Worm (Caenorhabditis elegans) whole organism, L1 larva: Measurements from ENCODE around the gene hlh-19.

Experiments used
- F16B12.6 ChIP-seq: fragments of 150-350 bp; optimal IDR thresholded peaks from 2 replicates; lab custom pipeline; 2014; ENCODE audit warnings: missing biosample characterization, missing genetic modification characterization
- Y116A8C.19 ChIP-seq: sonication (generic microtip); optimal IDR thresholded peaks from 2 replicates; lab custom pipeline; 2016; ENCODE audit warnings: missing compliant biosample characterization, missing genetic modification characterization, borderline replicate concordance
- aha-1 ChIP-seq: fragments of 150-350 bp; optimal IDR thresholded peaks from 2 replicates; lab custom pipeline; 2014; ENCODE audit warnings: missing biosample characterization, missing genetic modification characterization
- blmp-1 ChIP-seq: fragments of 150-350 bp; optimal IDR thresholded peaks from 2 replicates; lab custom pipeline; 2014; ENCODE audit warnings: missing biosample characterization, missing genetic modification characterization
- ceh-63 ChIP-seq: fragments of 200-800 bp; sonication (Bioruptor generic); optimal IDR thresholded peaks from 2 replicates; lab custom pipeline; 2018; ENCODE audit warnings: mild to moderate bottlenecking, missing genetic modification characterization, missing compliant biosample characterization
- ceh-82 ChIP-seq, 3 experiments: fragments of 150-350 bp in 1 of 3; sonication (generic microtip) in 2 of 3; optimal IDR thresholded peaks; 2 replicates each; lab custom pipeline; 2014 to 2017; ENCODE audit warnings: missing biosample characterization in 3 of 3, missing genetic modification characterization in 3 of 3
- ceh-90 ChIP-seq: sonication (generic microtip); optimal IDR thresholded peaks from 2 replicates; lab custom pipeline; 2016; ENCODE audit warnings: missing genetic modification characterization, missing compliant biosample characterization
- ces-1 ChIP-seq: fragments of 150-350 bp; optimal IDR thresholded peaks from 2 replicates; lab custom pipeline; 2014; ENCODE audit warnings: missing biosample characterization, missing genetic modification reagents, missing genetic modification characterization
- dpl-1 ChIP-seq, 3 experiments: fragments of 150-350 bp in 2 of 3; sonication (generic microtip) in 1 of 3; optimal IDR thresholded peaks; 2 replicates each; lab custom pipeline; 2014 to 2017; ENCODE audit warnings: missing biosample characterization in 3 of 3, missing genetic modification characterization in 3 of 3, missing genetic modification reagents in 3 of 3
- dsc-1 ChIP-seq: sonication (generic microtip); optimal IDR thresholded peaks from 2 replicates; lab custom pipeline; 2016; ENCODE audit warnings: mild to moderate bottlenecking, missing genetic modification characterization, missing compliant biosample characterization
- efl-1 ChIP-seq, 4 experiments: fragments of 150-350 bp; optimal IDR thresholded peaks in 3 of 4; peaks in 1 of 4; 1 replicate in 1 of 4; 2 replicates in 3 of 4; lab custom pipeline; 2014; ENCODE audit warnings: missing biosample characterization in 2 of 4, missing genetic modification characterization in 2 of 4, missing genetic modification reagents in 2 of 4
- efl-3 ChIP-seq: fragments of 200-800 bp; sonication (Bioruptor generic); optimal IDR thresholded peaks from 2 replicates; lab custom pipeline; 2018; ENCODE audit warnings: mild to moderate bottlenecking, missing genetic modification characterization, missing compliant biosample characterization
- egl-13 ChIP-seq: sonication (generic microtip); optimal IDR thresholded peaks from 2 replicates; lab custom pipeline; 2016; ENCODE audit warnings: missing genotype, missing genetic modification reagents, missing genetic modification characterization, missing compliant biosample characterization
- egl-27 ChIP-seq, 2 experiments: fragments of 150-350 bp in 1 of 2; sonication (generic microtip); optimal IDR thresholded peaks; 3 replicates each; lab custom pipeline; 2017 to 2018; ENCODE audit warnings: missing biosample characterization in 2 of 2, missing genetic modification characterization in 2 of 2, missing genetic modification reagents in 2 of 2
- elt-3 ChIP-seq, 6 experiments: fragments of 150-350 bp in 1 of 6; sonication (generic microtip); optimal IDR thresholded peaks; 2 replicates each; lab custom pipeline; 2017 to 2018; ENCODE audit warnings: missing biosample characterization in 6 of 6, missing genetic modification characterization in 6 of 6, inconsistent platforms in 1 of 6
- fkh-8 ChIP-seq: sonication (generic microtip); optimal IDR thresholded peaks from 2 replicates; lab custom pipeline; 2016; ENCODE audit warnings: mild to moderate bottlenecking, missing genetic modification characterization, missing compliant biosample characterization
- fos-1 ChIP-seq: fragments of 150-350 bp; optimal IDR thresholded peaks from 2 replicates; lab custom pipeline; 2014; ENCODE audit warnings: missing biosample characterization, missing genetic modification characterization
- hlh-17 ChIP-seq: fragments of 200-800 bp; sonication (Bioruptor generic); optimal IDR thresholded peaks from 2 replicates; lab custom pipeline; 2018; ENCODE audit warnings: missing genetic modification characterization, mild to moderate bottlenecking, missing compliant biosample characterization, moderate library complexity, borderline replicate concordance
- hpl-2 ChIP-seq: fragments of 150-350 bp; optimal IDR thresholded peaks from 2 replicates; lab custom pipeline; 2014; ENCODE audit warnings: missing biosample characterization, missing genetic modification reagents, missing genetic modification characterization
- irx-1 ChIP-seq: sonication (generic microtip); optimal IDR thresholded peaks from 2 replicates; lab custom pipeline; 2016; ENCODE audit warnings: missing genetic modification characterization, missing compliant biosample characterization
- isw-1 ChIP-seq: fragments of 200-800 bp; sonication (Bioruptor generic); IDR thresholded peaks from 2 replicates; pipeline ENCODE4 v1.3.6; 2022; ENCODE audit warnings: missing genetic modification characterization, missing compliant biosample characterization
- jun-1 ChIP-seq: fragments of 150-350 bp; optimal IDR thresholded peaks from 2 replicates; lab custom pipeline; 2014; ENCODE audit warnings: missing biosample characterization, missing genetic modification reagents, missing genetic modification characterization
- lin-14 ChIP-seq: fragments of 200-800 bp; sonication (Bioruptor generic); optimal IDR thresholded peaks from 2 replicates; lab custom pipeline; 2018; ENCODE audit warnings: mild to moderate bottlenecking, missing genetic modification characterization, moderate library complexity, missing compliant biosample characterization
- lin-35 ChIP-seq, 2 experiments: fragments of 150-350 bp; optimal IDR thresholded peaks; 2 replicates each; lab custom pipeline; 2014; ENCODE audit warnings: missing biosample characterization in 2 of 2, missing genetic modification characterization in 2 of 2, missing genetic modification reagents in 2 of 2
- lsy-2 ChIP-seq, 2 experiments: fragments of 150-350 bp; optimal IDR thresholded peaks; 2 replicates each; lab custom pipeline; 2014; ENCODE audit warnings: missing biosample characterization in 2 of 2, missing genetic modification characterization in 2 of 2
- mdl-1 ChIP-seq, 2 experiments: fragments of 150-350 bp; optimal IDR thresholded peaks; 2 replicates each; lab custom pipeline; 2014 to 2017; ENCODE audit warnings: missing biosample characterization in 2 of 2, missing genetic modification characterization in 2 of 2, inconsistent platforms in 1 of 2
- mef-2 ChIP-seq: fragments of 150-350 bp; optimal IDR thresholded peaks from 2 replicates; lab custom pipeline; 2014; ENCODE audit warnings: missing biosample characterization, missing genetic modification characterization
- mep-1 ChIP-seq: fragments of 150-350 bp; optimal IDR thresholded peaks from 2 replicates; lab custom pipeline; 2014; ENCODE audit warnings: missing biosample characterization, missing genetic modification characterization
- nhr-12 ChIP-seq: sonication (generic microtip); optimal IDR thresholded peaks from 2 replicates; lab custom pipeline; 2017; ENCODE audit warnings: missing biosample characterization, missing genetic modification characterization
- nhr-19 ChIP-seq: fragments of 200-800 bp; sonication (Bioruptor generic); conservative IDR thresholded peaks from 2 replicates; pipeline ENCODE4 v1.3.6; 2022; ENCODE audit warnings: missing genetic modification characterization, missing compliant biosample characterization
- nhr-20 ChIP-seq: sonication (generic microtip); optimal IDR thresholded peaks from 2 replicates; lab custom pipeline; 2016; ENCODE audit warnings: mild to moderate bottlenecking, missing genetic modification characterization, missing compliant biosample characterization
- nhr-237 ChIP-seq: fragments of 150-350 bp; optimal IDR thresholded peaks from 2 replicates; lab custom pipeline; 2014; ENCODE audit warnings: missing biosample characterization, missing genetic modification characterization
- nhr-28 ChIP-seq: fragments of 150-350 bp; optimal IDR thresholded peaks from 2 replicates; lab custom pipeline; 2014; ENCODE audit warnings: missing biosample characterization, missing genetic modification characterization
- nhr-47 ChIP-seq: sonication (generic microtip); optimal IDR thresholded peaks from 2 replicates; lab custom pipeline; 2016; ENCODE audit warnings: mild to moderate bottlenecking, missing genetic modification characterization, moderate library complexity, missing compliant biosample characterization
- nhr-71 ChIP-seq: sonication (generic microtip); optimal IDR thresholded peaks from 2 replicates; lab custom pipeline; 2016; ENCODE audit warnings: mild to moderate bottlenecking, missing genetic modification characterization, moderate library complexity, missing compliant biosample characterization
- nhr-77 ChIP-seq: fragments of 150-350 bp; optimal IDR thresholded peaks from 2 replicates; lab custom pipeline; 2014; ENCODE audit warnings: missing biosample characterization, missing genetic modification characterization
- nhr-84 ChIP-seq: sonication (generic microtip); optimal IDR thresholded peaks from 2 replicates; lab custom pipeline; 2017; ENCODE audit warnings: missing biosample characterization, missing genetic modification characterization
- nhr-85 ChIP-seq: sonication (generic microtip); peaks from one replicate; lab custom pipeline; 2016; ENCODE audit warnings: missing genetic modification characterization, inconsistent platforms, missing compliant biosample characterization
- rnt-1 ChIP-seq: sonication (generic microtip); optimal IDR thresholded peaks from 2 replicates; lab custom pipeline; 2016; ENCODE audit warnings: mild to moderate bottlenecking, missing genetic modification characterization, moderate library complexity, missing compliant biosample characterization
- skn-1 ChIP-seq: fragments of 150-350 bp; optimal IDR thresholded peaks from 2 replicates; lab custom pipeline; 2014; ENCODE audit warnings: missing biosample characterization, missing genetic modification characterization
- snpc-4 ChIP-seq: fragments of 150-350 bp; optimal IDR thresholded peaks from 2 replicates; lab custom pipeline; 2014; ENCODE audit warnings: missing biosample characterization, missing genetic modification characterization
- tbx-2 ChIP-seq: sonication (generic microtip); optimal IDR thresholded peaks from 2 replicates; lab custom pipeline; 2016; ENCODE audit warnings: missing genetic modification characterization, missing compliant biosample characterization
- tlp-1 ChIP-seq: fragments of 150-350 bp; optimal IDR thresholded peaks from 2 replicates; lab custom pipeline; 2014; ENCODE audit warnings: missing biosample characterization, missing genetic modification characterization
- unc-130 ChIP-seq: fragments of 150-350 bp; optimal IDR thresholded peaks from 2 replicates; lab custom pipeline; 2017; ENCODE audit warnings: missing biosample characterization, missing genetic modification characterization, inconsistent platforms
- unc-62 ChIP-seq: fragments of 150-350 bp; optimal IDR thresholded peaks from 2 replicates; lab custom pipeline; 2014; ENCODE audit warnings: missing biosample characterization, missing genetic modification reagents, missing genetic modification characterization
- unc-86 ChIP-seq: sonication (generic microtip); optimal IDR thresholded peaks from 2 replicates; lab custom pipeline; 2016; ENCODE audit warnings: missing genetic modification characterization, missing compliant biosample characterization
- vab-15 ChIP-seq: sonication (generic microtip); optimal IDR thresholded peaks from 2 replicates; lab custom pipeline; 2017; ENCODE audit warnings: missing genotype, mild to moderate bottlenecking, missing genetic modification characterization, missing compliant biosample characterization
- xbp-1 ChIP-seq: sonication (generic microtip); optimal IDR thresholded peaks from 2 replicates; lab custom pipeline; 2016; ENCODE audit warnings: missing genetic modification characterization, missing compliant biosample characterization
- ztf-11 ChIP-seq, 2 experiments: sonication (generic microtip); optimal IDR thresholded peaks; 2 replicates each; lab custom pipeline; 2016 to 2017; ENCODE audit warnings: missing genetic modification characterization in 2 of 2, missing biosample characterization in 1 of 2, missing compliant biosample characterization in 1 of 2
- ztf-4 ChIP-seq: fragments of 150-350 bp; optimal IDR thresholded peaks from 2 replicates; lab custom pipeline; 2014; ENCODE audit warnings: missing biosample characterization, missing genetic modification characterization

The hlh-19 gene

DNA sequence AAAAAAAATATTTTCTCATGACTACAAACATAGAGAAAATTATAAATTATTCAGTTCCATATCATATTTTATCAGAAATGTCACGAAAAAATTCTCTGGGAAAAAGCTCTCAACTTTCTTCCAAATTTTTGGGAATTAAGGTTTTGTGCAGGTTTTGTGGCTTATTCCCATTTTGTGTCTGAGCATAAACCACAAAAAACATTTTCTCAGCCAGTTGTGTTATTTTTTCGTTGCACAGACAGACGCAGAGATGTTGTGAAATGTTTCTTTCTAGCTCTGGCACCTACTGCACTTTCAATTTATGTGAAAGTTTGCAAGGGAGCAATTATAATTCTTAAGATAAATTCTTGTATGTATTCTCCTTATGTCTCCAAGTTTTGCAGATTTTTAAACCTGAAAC lies 18.0 kb upstream of the hlh-19 start:
- TF ChIP-seq egl-27 (tag; optimal IDR thresholded peaks at IDR 0.05; lab: Kevin White, UChicago) (no peak), ztf-11 (tag; optimal IDR thresholded peaks at IDR 0.05; lab: Kevin White, UChicago) (no peak), ceh-82 (tag; optimal IDR thresholded peaks at IDR 0.05; lab: Kevin White, UChicago) (peak in 1 of 3 experiments; percentile 34), hpl-2 (GFP tag; lab: Kevin White, UChicago) (no peak), Y116A8C.19 (tag; lab: Kevin White, UChicago) (no peak), tlp-1 (tag; lab: Kevin White, UChicago) (no peak), nhr-71 (tag; lab: Kevin White, UChicago) (peak; percentile 13), nhr-28 (tag; lab: Kevin White, UChicago) (no peak), nhr-12 (tag; lab: Kevin White, UChicago) (no peak), nhr-19 (GFP tag; lab: Robert Waterston, UW) (no peak), mef-2 (tag; lab: Kevin White, UChicago) (no peak), nhr-47 (tag; lab: Kevin White, UChicago) (peak; percentile 15), ces-1 (no peak), nhr-84 (tag; lab: Kevin White, UChicago) (no peak), ceh-63 (GFP tag; lab: Kevin White, UChicago) (no peak), mdl-1 (tag; optimal IDR thresholded peaks at IDR 0.05; lab: Kevin White, UChicago) (no peak), skn-1 (tag; lab: Kevin White, UChicago) (peak; percentile 86), fkh-8 (tag; lab: Kevin White, UChicago) (peak; percentile 63)

ce11 chrX:573270-573669 lies 16.2 kb upstream of the hlh-19 start:
- peak; percentile 63 for TF ChIP-seq rnt-1 (tag; lab: Kevin White, UChicago)
- peak; percentile 43 for TF ChIP-seq irx-1 (tag; lab: Kevin White, UChicago)
- peak in 3 of 6 experiments; percentile 35 to 56 (median 50) for TF ChIP-seq elt-3 (tag; optimal IDR thresholded peaks at IDR 0.05; lab: Kevin White, UChicago)
- peak; percentile 86 for TF ChIP-seq nhr-237
- TF ChIP-seq dsc-1: peak; percentile 40
- TF ChIP-seq aha-1 (tag; lab: Kevin White, UChicago): no peak
- peak; percentile 22 to 23 for TF ChIP-seq lin-35 (GFP tag; optimal IDR thresholded peaks at IDR 0.05; lab: Kevin White, UChicago)
- TF ChIP-seq fos-1 (tag; lab: Kevin White, UChicago): peak; percentile 40
- peak; percentile 71 for TF ChIP-seq nhr-77 (tag; lab: Kevin White, UChicago)
- TF ChIP-seq mdl-1 (tag; optimal IDR thresholded peaks at IDR 0.05; lab: Kevin White, UChicago): peak in 1 of 2 experiments; percentile 77
- TF ChIP-seq efl-3 (GFP tag; lab: Kevin White, UChicago): no peak
- TF ChIP-seq egl-13 (tag; lab: Kevin White, UChicago): peak; percentile 15
- TF ChIP-seq nhr-20 (tag; lab: Kevin White, UChicago): peak; percentile 51
- peak in 1 of 2 experiments; percentile 71 for TF ChIP-seq lsy-2 (tag; optimal IDR thresholded peaks at IDR 0.05; lab: Kevin White, UChicago)
- TF ChIP-seq nhr-19 (GFP tag; lab: Robert Waterston, UW): peak; percentile 17; the same call in 1 of the 2 replicates
- no peak for TF ChIP-seq unc-62 (GFP tag; lab: Kevin White, UChicago)
- peak; percentile 41 for TF ChIP-seq isw-1 (GFP tag; lab: Robert Waterston, UW)
- peak; percentile 95 for TF ChIP-seq lin-14
- peak; percentile 72 for TF ChIP-seq jun-1
- TF ChIP-seq unc-130 (tag; lab: Kevin White, UChicago): no peak
- TF ChIP-seq fkh-8 (tag; lab: Kevin White, UChicago): peak; percentile 82
- no peak for TF ChIP-seq hlh-17 (GFP tag; lab: Kevin White, UChicago)
- TF ChIP-seq nhr-71 (tag; lab: Kevin White, UChicago): peak; percentile 82
- peak; percentile 22 for TF ChIP-seq xbp-1 (tag; lab: Kevin White, UChicago)
- TF ChIP-seq F16B12.6 (tag; lab: Kevin White, UChicago): peak; percentile 5
- peak; percentile 72 for TF ChIP-seq nhr-85 (tag; lab: Kevin White, UChicago)
- peak; percentile 29 for TF ChIP-seq snpc-4 (tag; lab: Kevin White, UChicago)
- TF ChIP-seq efl-1 (optimal IDR thresholded peaks at IDR 0.05; lab: Kevin White, UChicago): peak; percentile 22 to 63
- TF ChIP-seq efl-1 (GFP tag; optimal IDR thresholded peaks at IDR 0.05 in 1 of 2; lab: Kevin White, UChicago): peak in 1 of 2 experiments; percentile 29
- TF ChIP-seq dpl-1 (GFP tag; optimal IDR thresholded peaks at IDR 0.05; lab: Kevin White, UChicago): peak; percentile 8 to 38 (median 27)
- no peak for TF ChIP-seq unc-86 (tag; lab: Kevin White, UChicago)
- TF ChIP-seq blmp-1 (tag; lab: Kevin White, UChicago): no peak
- TF ChIP-seq tbx-2 (tag; lab: Kevin White, UChicago): peak; percentile 30
- TF ChIP-seq ceh-90 (tag; lab: Kevin White, UChicago): peak; percentile 18
- peak; percentile 69 for TF ChIP-seq nhr-47 (tag; lab: Kevin White, UChicago)
- TF ChIP-seq vab-15 (tag; lab: Kevin White, UChicago): no peak
- TF ChIP-seq egl-27 (tag; optimal IDR thresholded peaks at IDR 0.05; lab: Kevin White, UChicago): peak; percentile 7 to 54
- TF ChIP-seq ztf-4 (tag; lab: Kevin White, UChicago): no peak
- peak; percentile 59 for TF ChIP-seq mep-1 (tag; lab: Kevin White, UChicago)
- peak; percentile 99 for TF ChIP-seq skn-1 (tag; lab: Kevin White, UChicago)
